Worm (Caenorhabditis elegans) whole organism, L3 larva: ENCODE results near the gene piga-1.

Experiments used
- ZK546.5 ChIP-seq: sonication (generic microtip); optimal IDR thresholded peaks from 2 replicates; lab custom pipeline; 2017; ENCODE audit warnings: missing biosample characterization, missing genetic modification characterization
- nhr-76 ChIP-seq: fragments of 150-350 bp; sonication (generic microtip); optimal IDR thresholded peaks from 5 replicates; lab custom pipeline; 2014; ENCODE audit warnings: missing biosample characterization, missing genetic modification characterization

- TF ChIP-seq nhr-76, result no peak
- no peak for TF ChIP-seq ZK546.5
These were observed 3.0 kb upstream of the piga-1 start, which contains the start of gene etc-1 for ce11 chrII:8664533-8664932.
